Worm (Caenorhabditis elegans): ENCODE data around the gene R05F9.7.
"Not testable (repeated sequence)": the region's sequence is repeated elsewhere in the genome, so short reads cannot be mapped to it uniquely, and the experiment has no call there.

Gene R05F9.7

DNA sequence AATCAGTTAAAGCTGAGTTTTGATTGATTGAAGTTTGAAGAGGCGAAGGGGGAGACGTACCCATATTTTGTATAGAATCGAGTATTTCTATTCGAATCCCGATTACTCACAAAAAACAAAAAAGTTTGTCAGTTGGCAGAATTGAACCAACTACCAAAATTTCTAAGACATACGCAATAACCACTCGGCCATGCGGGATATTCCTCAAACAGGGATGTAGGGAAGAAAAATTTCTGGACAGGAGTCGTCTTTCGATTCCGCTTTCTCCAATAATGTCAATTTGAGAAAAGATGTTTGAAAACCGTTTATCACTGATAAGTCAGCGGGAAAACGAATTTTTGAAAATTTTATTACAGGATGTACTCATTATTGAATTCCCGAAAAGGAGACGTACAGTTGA is 42.3 kb downstream of the R05F9.7 start:
- peak; percentile 49; the same call in 1 of the 2 replicates for TF ChIP-seq ref-1 (GFP tag; conservative IDR thresholded peaks at IDR 0.05)
- TF ChIP-seq flt-1 (GFP tag; IDR thresholded peaks at IDR 0.05): peak; percentile 75
- TF ChIP-seq tab-1 (GFP tag; IDR thresholded peaks at IDR 0.05): peak; percentile 77; the same call in 1 of the 2 replicates

DNA sequence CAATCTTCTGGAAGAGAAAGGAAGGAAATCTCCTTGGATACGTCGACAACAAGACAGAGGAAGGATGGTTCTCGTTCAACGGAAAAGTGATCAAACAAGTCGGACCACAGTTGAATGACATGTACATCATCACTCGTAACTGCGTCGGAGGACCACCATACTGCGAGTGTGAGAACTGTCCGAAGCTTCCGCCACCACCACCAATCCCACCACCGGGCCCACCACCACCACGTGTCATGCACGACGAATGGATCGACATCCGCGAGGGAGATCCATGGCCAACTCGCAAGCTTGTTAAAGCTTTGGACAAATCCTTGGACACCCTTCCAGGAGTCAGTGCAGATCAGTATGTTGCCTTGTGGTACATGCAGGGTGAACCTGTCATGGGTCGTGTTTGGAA is 45.2 kb downstream of the R05F9.7 start:
- TF ChIP-seq ztf-23 (GFP tag; IDR thresholded peaks at IDR 0.05) (0 out of 2 replicates have a peak, but pooled peaks have one; percentile 25), ref-1 (GFP tag; conservative IDR thresholded peaks at IDR 0.05) (no peak)

DNA sequence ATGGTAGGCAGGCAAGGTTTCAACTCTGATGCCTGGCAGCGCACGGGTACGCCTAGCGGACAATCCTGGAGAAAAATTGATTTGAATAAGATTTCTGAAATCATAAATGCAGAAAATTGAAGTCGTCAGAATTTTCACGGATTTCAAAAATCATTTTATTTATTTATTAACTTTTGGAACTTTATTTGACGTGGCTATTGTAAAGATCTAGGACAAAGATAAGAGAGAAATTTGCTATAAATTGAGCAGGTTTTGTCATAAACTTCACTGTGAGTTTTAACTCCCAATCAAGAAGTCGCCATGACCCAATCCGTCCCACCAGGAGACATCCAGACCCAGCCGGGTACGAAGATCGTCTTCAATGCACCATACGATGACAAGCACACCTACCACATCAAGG is 46.7 kb downstream of the R05F9.7 start, which contains the start of gene msp-152:
msp-152 (plus strand) TSS at position 301 of the 400 bp plus-strand sequence.
- not testable (repeated sequence) for TF ChIP-seq ztf-29 (GFP tag; IDR thresholded peaks at IDR 0.05); ztf-23 (GFP tag; IDR thresholded peaks at IDR 0.05); cog-1 (tag; optimal IDR thresholded peaks at IDR 0.05)

DNA sequence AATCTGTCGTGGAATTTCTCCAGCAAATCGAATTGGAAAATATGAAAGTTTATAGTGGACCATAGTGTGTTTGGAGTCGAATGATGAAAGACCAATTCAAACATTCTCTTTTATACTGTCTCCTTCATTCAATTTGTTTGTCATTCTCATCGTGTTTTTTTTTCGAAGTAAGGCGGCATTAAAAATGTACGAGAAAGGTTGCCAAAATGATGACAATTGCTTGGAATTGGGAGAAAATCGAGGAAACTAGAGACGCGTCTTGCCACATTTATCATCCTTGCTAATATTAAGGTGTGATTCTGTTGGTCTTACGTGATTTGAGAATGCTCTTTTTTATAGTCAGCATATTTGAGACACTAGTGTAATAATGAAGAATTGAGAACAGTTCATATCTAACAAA is 48.9 kb downstream of the R05F9.7 start, which contains the start of gene gst-30:
gst-30 (minus strand) TSS at position 101 of the 400 bp plus-strand sequence.
- TF ChIP-seq med-1 (GFP tag; optimal IDR thresholded peaks at IDR 0.05; ENCODE audit: insufficient read depth) (no peak), ztf-29 (GFP tag; IDR thresholded peaks at IDR 0.05) (no peak), klf-2 (GFP tag; conservative IDR thresholded peaks at IDR 0.05) (no peak), ref-1 (GFP tag; conservative IDR thresholded peaks at IDR 0.05) (no peak), ztf-23 (GFP tag; IDR thresholded peaks at IDR 0.05) (no peak), tab-1 (GFP tag; IDR thresholded peaks at IDR 0.05) (no peak), flt-1 (GFP tag; IDR thresholded peaks at IDR 0.05) (no peak), T22C8.4 (GFP tag; IDR thresholded peaks at IDR 0.05) (no peak), cog-1 (tag; optimal IDR thresholded peaks at IDR 0.05) (no peak)

DNA sequence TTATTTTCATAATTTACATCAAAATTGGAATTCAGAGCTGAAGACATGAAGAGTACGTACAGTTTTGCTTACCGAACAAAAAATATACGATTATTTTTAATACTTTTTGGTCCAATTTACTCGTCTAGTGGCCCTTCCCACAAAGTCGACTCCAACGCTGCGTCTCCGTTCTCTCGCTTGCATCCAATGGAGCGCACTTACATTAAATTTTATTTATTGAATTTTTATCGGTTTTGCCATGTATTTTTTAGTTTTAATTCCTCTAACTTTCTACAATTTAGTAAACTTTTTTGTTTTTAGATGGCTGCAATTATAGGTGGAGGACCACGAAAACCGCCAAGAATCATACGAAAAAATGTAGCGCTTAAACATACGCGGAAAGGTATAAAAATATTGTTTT is 49.4 kb downstream of the R05F9.7 start, which contains the start of gene ZK546.5:
ZK546.5 (plus strand) TSS at position 301 of the 400 bp plus-strand sequence.
- TF ChIP-seq klf-2 (GFP tag; conservative IDR thresholded peaks at IDR 0.05) (no peak), tab-1 (GFP tag; IDR thresholded peaks at IDR 0.05) (no peak), med-1 (GFP tag; optimal IDR thresholded peaks at IDR 0.05; ENCODE audit: insufficient read depth) (no peak), ref-1 (GFP tag; conservative IDR thresholded peaks at IDR 0.05) (no peak), ztf-29 (GFP tag; IDR thresholded peaks at IDR 0.05) (no peak), ztf-23 (GFP tag; IDR thresholded peaks at IDR 0.05) (no peak), flt-1 (GFP tag; IDR thresholded peaks at IDR 0.05) (no peak), T22C8.4 (GFP tag; IDR thresholded peaks at IDR 0.05) (no peak), cog-1 (tag; optimal IDR thresholded peaks at IDR 0.05) (no peak)

DNA sequence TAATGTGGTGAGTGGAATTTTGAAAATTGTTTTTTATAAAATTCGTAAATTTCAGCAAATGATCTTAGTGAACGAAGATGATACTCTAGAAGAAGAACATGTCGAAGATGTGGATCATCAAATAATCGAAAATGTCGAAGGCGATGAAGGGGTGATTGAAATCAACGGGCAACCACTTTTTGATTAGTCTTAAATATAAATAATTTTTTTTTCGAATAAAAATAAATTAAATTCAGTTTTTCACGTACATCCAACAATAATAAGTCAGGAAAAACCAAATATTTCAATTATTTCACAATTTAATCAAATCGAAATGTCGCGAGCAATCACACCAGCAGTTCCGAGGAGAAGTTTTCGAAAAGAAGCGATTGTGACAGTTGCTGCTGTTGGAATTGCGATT is 51.7 kb downstream of the R05F9.7 start, which contains the start of gene ZK546.4:
ZK546.4 (plus strand) TSS at position 301 of the 400 bp plus-strand sequence.
- TF ChIP-seq flt-1 (GFP tag; IDR thresholded peaks at IDR 0.05) (no peak), T22C8.4 (GFP tag; IDR thresholded peaks at IDR 0.05) (no peak), ztf-29 (GFP tag; IDR thresholded peaks at IDR 0.05) (no peak), ref-1 (GFP tag; conservative IDR thresholded peaks at IDR 0.05) (no peak), tab-1 (GFP tag; IDR thresholded peaks at IDR 0.05) (no peak), klf-2 (GFP tag; conservative IDR thresholded peaks at IDR 0.05) (no peak), cog-1 (tag; optimal IDR thresholded peaks at IDR 0.05) (no peak), med-1 (GFP tag; optimal IDR thresholded peaks at IDR 0.05; ENCODE audit: insufficient read depth) (no peak), ztf-23 (GFP tag; IDR thresholded peaks at IDR 0.05) (no peak)
